Worm (Caenorhabditis elegans): ENCODE data around the gene F09F7.6.

F09F7.6 gene

DNA sequence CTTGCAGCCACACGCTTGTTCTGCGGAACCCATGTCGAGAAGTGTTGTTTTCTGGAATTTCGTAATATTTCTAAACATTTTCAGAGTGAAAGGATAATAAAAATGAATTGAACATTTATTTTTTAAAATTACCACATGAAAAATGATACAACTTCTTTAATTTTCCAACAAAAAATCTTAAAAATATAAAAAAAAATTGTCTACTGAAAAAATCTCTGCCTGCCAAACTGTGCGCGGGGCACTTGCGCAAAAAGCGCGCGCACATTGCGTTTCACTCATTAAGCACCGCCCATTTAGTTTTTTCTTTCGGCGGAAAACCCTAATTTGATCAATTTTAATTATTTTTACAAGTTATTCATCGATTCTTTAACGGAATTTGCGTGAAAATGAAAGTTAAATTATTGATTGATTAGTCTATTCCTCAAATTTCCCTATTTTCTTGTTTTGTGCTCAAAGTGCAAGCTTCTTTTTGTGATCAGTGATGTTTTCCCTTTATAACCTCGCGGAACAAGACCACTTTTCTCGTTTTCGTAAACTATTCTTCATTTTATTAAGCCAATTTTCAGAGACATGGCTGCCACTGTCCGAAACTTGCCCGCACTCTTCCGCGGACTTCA lies 3.1 kb upstream of the F09F7.6 start, which contains the start of the genes nmad-1 and hach-1:
Gene nmad-1 (minus strand): TSS at position 51 of the 617 bp plus-strand sequence.
Gene hach-1 (plus strand): TSS at position 567 of the 617 bp plus-strand sequence.
- TF ChIP-seq lim-6 (tag; optimal IDR thresholded peaks at IDR 0.05) (peak; percentile 54), ceh-6 (GFP tag; optimal IDR thresholded peaks at IDR 0.05) (peak; percentile 73), pag-3 (tag; optimal IDR thresholded peaks at IDR 0.05; ENCODE audit: borderline replicate concordance) (peak; percentile 64), hlh-30 (tag; optimal IDR thresholded peaks at IDR 0.05; ENCODE audit: insufficient read depth) (no peak), T23F11.4 (GFP tag; optimal IDR thresholded peaks at IDR 0.05) (peak; percentile 80), elt-2 (tag; optimal IDR thresholded peaks at IDR 0.05) (peak; percentile 98), madf-2 (tag; optimal IDR thresholded peaks at IDR 0.05) (peak; percentile 87), unc-42 (tag; optimal IDR thresholded peaks at IDR 0.05) (peak; percentile 98), nfya-1 (tag; optimal IDR thresholded peaks at IDR 0.05) (peak; percentile 87), sdc-2 (tag; optimal IDR thresholded peaks at IDR 0.05) (peak; percentile 68), ttx-3 (tag; optimal IDR thresholded peaks at IDR 0.05) (peak; percentile 95), nhr-232 (tag; optimal IDR thresholded peaks at IDR 0.05) (peak; percentile 77), ceh-48 (tag; optimal IDR thresholded peaks at IDR 0.05) (peak; percentile 67), elt-4 (tag; optimal IDR thresholded peaks at IDR 0.05) (no peak), gmeb-2 (tag; optimal IDR thresholded peaks at IDR 0.05) (peak; percentile 90), tbx-7 (tag; optimal IDR thresholded peaks at IDR 0.05) (peak; percentile 53), ceh-18 (tag; optimal IDR thresholded peaks at IDR 0.05) (peak; percentile 69), hlh-13 (GFP tag; optimal IDR thresholded peaks at IDR 0.05) (peak; percentile 86), ceh-24 (tag; optimal IDR thresholded peaks at IDR 0.05) (peak; percentile 82), nhr-11 (tag; optimal IDR thresholded peaks at IDR 0.05) (no peak), K02D7.2 (tag; optimal IDR thresholded peaks at IDR 0.05) (peak; percentile 91), tbx-2 (tag; optimal IDR thresholded peaks at IDR 0.05) (peak; percentile 96), ceh-34 (tag; optimal IDR thresholded peaks at IDR 0.05) (peak; percentile 92), pat-9 (tag; optimal IDR thresholded peaks at IDR 0.05) (peak; percentile 94), hlh-6 (tag; optimal IDR thresholded peaks at IDR 0.05) (peak; percentile 82), dve-1 (tag; optimal IDR thresholded peaks at IDR 0.05) (no peak), pax-1 (tag; optimal IDR thresholded peaks at IDR 0.05) (peak; percentile 15), C38D4.7 (GFP tag; optimal IDR thresholded peaks at IDR 0.05) (peak; percentile 89), hlh-8 (tag; optimal IDR thresholded peaks at IDR 0.05) (peak; percentile 92), C08G9.2 (tag; optimal IDR thresholded peaks at IDR 0.05) (peak; percentile 75), ceh-9 (tag; optimal IDR thresholded peaks at IDR 0.05) (peak; percentile 67), ztf-16 (tag; optimal IDR thresholded peaks at IDR 0.05) (peak; percentile 85), zip-5 (tag; optimal IDR thresholded peaks at IDR 0.05) (peak; percentile 90), unc-3 (GFP tag; conservative IDR thresholded peaks at IDR 0.05) (peak; percentile 83), unc-3 (tag; optimal IDR thresholded peaks at IDR 0.05) (peak; percentile 87), dmd-4 (tag; optimal IDR thresholded peaks at IDR 0.05; ENCODE audit: borderline replicate concordance) (peak; percentile 56), ceh-30 (tag; optimal IDR thresholded peaks at IDR 0.05) (peak; percentile 77), che-1 (tag; optimal IDR thresholded peaks at IDR 0.05) (peak; percentile 89), npax-4 (tag; optimal IDR thresholded peaks at IDR 0.05) (peak; percentile 89), syd-9 (tag; optimal IDR thresholded peaks at IDR 0.05) (peak; percentile 88), ceh-22 (tag; optimal IDR thresholded peaks at IDR 0.05) (no peak), pqm-1 (tag; optimal IDR thresholded peaks at IDR 0.05) (peak; percentile 52), rnt-1 (tag; optimal IDR thresholded peaks at IDR 0.05) (peak; percentile 81), mec-3 (tag; optimal IDR thresholded peaks at IDR 0.05; ENCODE audit: borderline replicate concordance) (peak; percentile 2), ama-1 (optimal IDR thresholded peaks at IDR 0.05) (no peak), fkh-10 (GFP tag; optimal IDR thresholded peaks at IDR 0.05) (no peak), ceh-31 (tag; optimal IDR thresholded peaks at IDR 0.05) (peak; percentile 92), unc-55 (GFP tag; optimal IDR thresholded peaks at IDR 0.05) (no peak), fkh-6 (tag; optimal IDR thresholded peaks at IDR 0.05) (peak; percentile 84), unc-86 (tag; optimal IDR thresholded peaks at IDR 0.05) (peak; percentile 93), odd-2 (tag; optimal IDR thresholded peaks at IDR 0.05) (peak; percentile 90), ceh-19 (GFP tag; optimal IDR thresholded peaks at IDR 0.05) (peak; percentile 92), pha-2 (tag; optimal IDR thresholded peaks at IDR 0.05) (peak; percentile 91)
